Worm (Caenorhabditis elegans): Measurements from ENCODE around the gene F35G2.1.

DNA sequence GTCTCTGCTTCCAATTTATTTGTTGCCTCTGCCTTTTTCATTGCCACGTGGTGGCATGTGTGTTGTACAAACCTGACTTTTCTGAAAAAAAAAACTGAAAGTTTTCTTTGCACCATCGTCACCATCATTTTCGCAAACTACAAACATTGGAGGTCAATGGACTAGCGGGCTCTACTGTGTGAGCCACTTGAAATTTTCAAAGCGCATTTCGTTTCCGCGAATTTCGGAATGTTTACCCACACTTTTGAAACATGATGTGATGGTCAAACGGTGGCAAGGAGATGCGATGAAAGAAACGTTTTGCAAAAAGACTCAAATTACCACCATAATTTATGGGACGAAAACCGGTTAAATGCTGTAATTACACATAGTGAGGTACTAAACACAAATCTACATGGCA is 4.8 kb downstream of the F35G2.1 start:
- TF ChIP-seq lin-39 (tag; optimal IDR thresholded peaks at IDR 0.05) (no peak), ZK546.5 (tag; optimal IDR thresholded peaks at IDR 0.05) (no peak), skn-1 (tag; optimal IDR thresholded peaks at IDR 0.05) (no peak), unc-62 (GFP tag; optimal IDR thresholded peaks at IDR 0.05) (no peak), nhr-67 (tag; optimal IDR thresholded peaks at IDR 0.05) (no peak)

Data from whole organism, L3 larva.